Fruit fly (Drosophila melanogaster) Kc167 (cell line): ENCODE results near the gene RhoU.

Source experiments
- Myc ChIP-seq: fragments of >200 bp; optimal IDR thresholded peaks from 2 replicates; lab custom pipeline; 2017; ENCODE audit warnings: missing external identifiers
- Sin3A ChIP-seq: fragments of >200 bp; optimal IDR thresholded peaks from 2 replicates; lab custom pipeline; 2018; ENCODE audit warnings: missing external identifiers
- h ChIP-seq: fragments of >200 bp; optimal IDR thresholded peaks from 3 replicates; lab custom pipeline; 2018; ENCODE audit warnings: missing external identifiers
- insv ChIP-seq: fragments of >200 bp; optimal IDR thresholded peaks from 3 replicates; lab custom pipeline; 2018; ENCODE audit warnings: missing external identifiers
- psq ChIP-seq: fragments of >200 bp; optimal IDR thresholded peaks from 2 replicates; lab custom pipeline; 2017; ENCODE audit warnings: missing external identifiers
- ttk ChIP-seq: sonication (Bioruptor generic); optimal IDR thresholded peaks from 2 replicates; lab custom pipeline; 2017; ENCODE audit warnings: missing external identifiers

The RhoU gene

dm6 chrX:10106562-10107147, 20.3 kb downstream of the RhoU start:
- TF ChIP-seq ttk (lab: Kevin White, UChicago) = no peak

dm6 chrX:10108286-10108685, 22.0 kb downstream of the RhoU start:
- TF ChIP-seq Sin3A (lab: Kevin White, UChicago) = no peak
- no peak for TF ChIP-seq h (lab: Kevin White, UChicago)
- TF ChIP-seq insv (lab: Kevin White, UChicago) = no peak
- TF ChIP-seq ttk (lab: Kevin White, UChicago) = no peak
- no peak for TF ChIP-seq Myc (lab: Kevin White, UChicago)
- no peak for TF ChIP-seq psq (lab: Kevin White, UChicago)

dm6 chrX:10110898-10111297, 24.6 kb downstream of the RhoU start:
- no peak for TF ChIP-seq Myc (lab: Kevin White, UChicago)
- TF ChIP-seq insv (lab: Kevin White, UChicago) = no peak
- no peak for TF ChIP-seq Sin3A (lab: Kevin White, UChicago)
- no peak for TF ChIP-seq h (lab: Kevin White, UChicago)
- no peak for TF ChIP-seq psq (lab: Kevin White, UChicago)
- no peak for TF ChIP-seq ttk (lab: Kevin White, UChicago)

- TF ChIP-seq Myc (lab: Kevin White, UChicago) = no peak
- TF ChIP-seq Sin3A (lab: Kevin White, UChicago) = no peak
- no peak for TF ChIP-seq insv (lab: Kevin White, UChicago)
- TF ChIP-seq ttk (lab: Kevin White, UChicago) = no peak
- TF ChIP-seq psq (lab: Kevin White, UChicago) = no peak
- TF ChIP-seq h (lab: Kevin White, UChicago) = no peak
Measured at dm6 chrX:10113910-10114790, 27.8 kb downstream of the RhoU start.

dm6 chrX:10115582-10116207, 29.4 kb downstream of the RhoU start:
- TF ChIP-seq h (lab: Kevin White, UChicago) (no peak), Sin3A (lab: Kevin White, UChicago) (no peak), insv (lab: Kevin White, UChicago) (no peak), psq (lab: Kevin White, UChicago) (no peak), Myc (lab: Kevin White, UChicago) (no peak), ttk (lab: Kevin White, UChicago) (no peak)

DNA sequence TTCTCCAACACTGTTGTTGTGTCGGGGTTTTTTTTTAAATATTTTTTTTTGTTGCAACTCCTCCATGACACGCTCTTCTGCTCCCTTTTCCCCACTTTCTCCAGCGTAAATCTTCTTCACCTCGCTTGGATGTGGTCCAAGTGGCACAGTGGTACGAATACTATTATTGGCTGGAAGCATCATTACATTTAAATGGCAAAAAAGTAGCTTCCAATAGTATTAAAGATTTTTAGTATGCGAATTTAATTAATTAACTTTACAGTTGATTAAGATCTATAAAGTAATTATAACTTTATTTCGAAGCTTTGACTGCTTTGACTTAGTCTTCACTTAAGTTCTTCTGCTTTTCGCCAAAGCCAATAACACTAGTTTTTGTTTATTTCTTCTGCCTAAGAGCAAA, 32.0 kb downstream of the RhoU start:
- TF ChIP-seq h (lab: Kevin White, UChicago) (no peak), insv (lab: Kevin White, UChicago) (no peak), Myc (lab: Kevin White, UChicago) (no peak), ttk (lab: Kevin White, UChicago) (no peak), psq (lab: Kevin White, UChicago) (no peak), Sin3A (lab: Kevin White, UChicago) (no peak)

DNA sequence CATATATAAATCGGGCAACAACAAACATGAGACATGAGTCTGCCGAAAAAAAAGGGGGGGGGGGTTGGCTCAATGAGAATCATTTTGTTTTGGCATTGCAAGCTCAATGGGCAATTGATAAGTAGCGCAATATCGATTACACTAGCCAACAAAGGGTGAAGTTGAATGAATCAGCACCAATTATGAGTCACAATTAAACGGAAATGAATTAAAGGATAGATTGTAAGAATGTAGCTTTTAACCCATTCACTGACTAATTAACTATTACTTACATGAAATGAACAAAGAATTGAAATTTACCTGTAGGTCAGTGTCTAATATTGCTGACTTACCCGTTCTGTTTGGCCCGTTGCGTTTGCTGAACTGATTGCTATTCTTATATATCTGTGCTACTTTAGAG, 39.3 kb downstream of the RhoU start:
- TF ChIP-seq Sin3A (lab: Kevin White, UChicago) (no peak), insv (lab: Kevin White, UChicago) (no peak), h (lab: Kevin White, UChicago) (no peak), Myc (lab: Kevin White, UChicago) (no peak), psq (lab: Kevin White, UChicago) (no peak), ttk (lab: Kevin White, UChicago) (no peak)

dm6 chrX:10127204-10127603, 40.9 kb downstream of the RhoU start:
- TF ChIP-seq insv (lab: Kevin White, UChicago) = no peak
- TF ChIP-seq psq (lab: Kevin White, UChicago) = no peak
- no peak for TF ChIP-seq Sin3A (lab: Kevin White, UChicago)
- no peak for TF ChIP-seq Myc (lab: Kevin White, UChicago)
- no peak for TF ChIP-seq h (lab: Kevin White, UChicago)
- no peak for TF ChIP-seq ttk (lab: Kevin White, UChicago)

DNA sequence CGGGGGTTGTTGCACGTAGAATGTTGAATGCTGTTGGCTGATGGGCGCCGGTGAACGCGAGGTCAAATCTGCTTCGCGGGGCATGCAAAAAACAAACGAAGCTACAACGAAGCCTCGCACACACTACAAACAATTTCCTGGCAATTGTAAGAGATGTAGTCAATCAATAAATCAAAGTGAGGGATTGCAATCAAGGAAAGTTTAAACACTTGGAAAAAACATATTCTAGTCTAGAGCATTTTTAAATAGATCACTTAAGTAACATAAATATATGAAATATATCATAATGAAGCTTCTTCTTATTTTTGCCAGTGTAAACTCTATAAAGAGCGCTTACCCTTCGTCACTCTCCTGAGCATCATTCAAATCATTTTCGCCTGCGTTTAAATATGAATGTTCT, 51.3 kb downstream of the RhoU start:
- no peak for TF ChIP-seq Sin3A (lab: Kevin White, UChicago)
- TF ChIP-seq ttk (lab: Kevin White, UChicago) = no peak
- TF ChIP-seq psq (lab: Kevin White, UChicago) = no peak
- no peak for TF ChIP-seq h (lab: Kevin White, UChicago)
- TF ChIP-seq Myc (lab: Kevin White, UChicago) = no peak
- no peak for TF ChIP-seq insv (lab: Kevin White, UChicago)

dm6 chrX:10153312-10153711, 67.0 kb downstream of the RhoU start, which contains the start of gene CG12645:
Gene CG12645, plus strand, starts transcription at chrX:10153612.
- no peak for TF ChIP-seq insv (lab: Kevin White, UChicago)
- TF ChIP-seq h (lab: Kevin White, UChicago) = no peak
- TF ChIP-seq Sin3A (lab: Kevin White, UChicago) = no peak
- TF ChIP-seq psq (lab: Kevin White, UChicago) = no peak

DNA sequence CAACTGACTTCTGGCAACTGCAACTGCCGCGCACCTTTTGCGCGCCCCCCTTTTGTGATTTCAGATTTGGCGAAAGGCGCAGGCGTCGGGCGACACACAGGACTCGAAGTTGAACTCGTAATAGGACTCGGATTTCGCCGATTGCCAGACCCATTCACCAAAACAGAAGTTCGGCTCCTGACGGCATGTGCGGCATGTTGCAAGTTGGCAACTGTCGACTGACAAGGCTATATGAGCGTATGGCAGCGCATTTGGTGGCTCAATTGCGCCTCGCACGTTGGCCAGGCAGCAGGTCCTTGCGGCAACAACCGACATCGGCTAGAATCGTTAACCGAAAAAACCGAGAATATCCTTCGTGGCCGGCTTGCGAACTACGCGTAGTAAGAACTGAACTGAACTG, 71.8 kb downstream of the RhoU start, which contains the start of gene CG43902:
CG43902 (plus strand) TSS at position 260 of the 400 bp plus-strand sequence.
- no peak for TF ChIP-seq Myc (lab: Kevin White, UChicago)
- TF ChIP-seq h (lab: Kevin White, UChicago) = no peak
- no peak for TF ChIP-seq psq (lab: Kevin White, UChicago)
- no peak for TF ChIP-seq insv (lab: Kevin White, UChicago)
- TF ChIP-seq Sin3A (lab: Kevin White, UChicago) = no peak
- no peak for TF ChIP-seq ttk (lab: Kevin White, UChicago)
